Fruit fly (Drosophila melanogaster) whole organism, embryonic: ENCODE measurements around the gene Arp1.

Experiments
- B-H1 ChIP-seq: fragments of 200-800 bp; sonication (Bioruptor generic); IDR thresholded peaks from 3 replicates; pipeline ENCODE4 v1.3.6; 2022; ENCODE audit warnings: missing biosample characterization, missing genetic modification characterization
- CG10959 ChIP-seq: fragments of 200-800 bp; sonication (Bioruptor generic); IDR thresholded peaks from 2 replicates; pipeline ENCODE4 v1.3.6; 2022; ENCODE audit warnings: missing biosample characterization, missing genetic modification characterization
- CG12236 ChIP-seq: fragments of 200-800 bp; sonication (Bioruptor generic); optimal IDR thresholded peaks from 2 replicates; lab custom pipeline; 2016; ENCODE audit warnings: missing biosample characterization, missing genetic modification characterization
- CG13775 ChIP-seq: fragments of 200-800 bp; sonication (Bioruptor generic); optimal IDR thresholded peaks from 3 replicates; lab custom pipeline; 2017; ENCODE audit warnings: missing biosample characterization, mild to moderate bottlenecking, missing genetic modification characterization
- CG15601 ChIP-seq: fragments of 200-800 bp; sonication (Bioruptor generic); optimal IDR thresholded peaks from 3 replicates; lab custom pipeline; 2019; ENCODE audit warnings: missing biosample characterization, mild to moderate bottlenecking, missing genetic modification characterization, moderate library complexity
- CG17186 ChIP-seq: fragments of 200-800 bp; sonication (Bioruptor generic); optimal IDR thresholded peaks from 3 replicates; lab custom pipeline; 2017; ENCODE audit warnings: missing biosample characterization, missing genetic modification reagents, missing genetic modification characterization
- CG17328 ChIP-seq: fragments of 200-800 bp; sonication (Bioruptor generic); IDR thresholded peaks from 2 replicates; pipeline ENCODE4 v1.3.6; 2022; ENCODE audit warnings: missing biosample characterization, missing genetic modification characterization
- CG2116 ChIP-seq: fragments of 200-800 bp; sonication (Bioruptor generic); optimal IDR thresholded peaks from 3 replicates; lab custom pipeline; 2018; ENCODE audit warnings: missing biosample characterization, mild to moderate bottlenecking, missing genetic modification characterization
- CG2202 ChIP-seq: fragments of 200-800 bp; sonication (Bioruptor generic); optimal IDR thresholded peaks from 2 replicates; lab custom pipeline; 2018; ENCODE audit warnings: missing biosample characterization, mild to moderate bottlenecking, missing genetic modification characterization
- CG2712 ChIP-seq: fragments of 200-800 bp; optimal IDR thresholded peaks from 3 replicates; lab custom pipeline; 2019; ENCODE audit warnings: missing biosample characterization, mild to moderate bottlenecking, missing genetic modification characterization, moderate library complexity
- CG32532 ChIP-seq: fragments of 200-800 bp; sonication (Bioruptor generic); IDR thresholded peaks from 2 replicates; pipeline ENCODE4 v1.3.6; 2022; ENCODE audit warnings: missing biosample characterization, missing genetic modification characterization
- CG34422 ChIP-seq: fragments of 200-800 bp; sonication (Bioruptor generic); IDR thresholded peaks from 3 replicates; pipeline ENCODE4 v1.3.6; 2022; ENCODE audit warnings: missing biosample characterization, missing genetic modification characterization
- CG4404 ChIP-seq: fragments of 200-800 bp; sonication (Bioruptor generic); IDR thresholded peaks from 2 replicates; pipeline ENCODE4 v1.3.6; 2022; ENCODE audit warnings: missing biosample characterization, missing genetic modification characterization
- CG4730 ChIP-seq: fragments of 200-800 bp; sonication (Bioruptor generic); IDR thresholded peaks from 2 replicates; pipeline ENCODE4 v1.3.6; 2022; ENCODE audit warnings: missing biosample characterization, missing genetic modification characterization
- CG6683 ChIP-seq: fragments of 200-800 bp; sonication (Bioruptor generic); optimal IDR thresholded peaks from 2 replicates; lab custom pipeline; 2017; ENCODE audit warnings: missing biosample characterization, mild to moderate bottlenecking, missing genetic modification characterization, missing genetic modification reagents
- CG6765 ChIP-seq: fragments of 200-800 bp; sonication (Bioruptor generic); optimal IDR thresholded peaks from 3 replicates; lab custom pipeline; 2017; ENCODE audit warnings: missing biosample characterization, mild to moderate bottlenecking, missing genetic modification characterization
- CG6813 ChIP-seq: fragments of 200-800 bp; sonication (Bioruptor generic); optimal IDR thresholded peaks from 2 replicates; lab custom pipeline; 2017; ENCODE audit warnings: missing biosample characterization, missing genetic modification characterization, mild to moderate bottlenecking, moderate library complexity, missing genetic modification reagents
- CG7357 ChIP-seq: fragments of 200-800 bp; sonication (Bioruptor generic); IDR thresholded peaks from 3 replicates; pipeline ENCODE4 v1.3.6; 2022; ENCODE audit warnings: missing biosample characterization, missing genetic modification characterization
- CG7745 ChIP-seq: fragments of 200-800 bp; sonication (Bioruptor generic); optimal IDR thresholded peaks from 2 replicates; lab custom pipeline; 2018; ENCODE audit warnings: missing biosample characterization, mild to moderate bottlenecking, missing genetic modification characterization, moderate library complexity
- CG7928 ChIP-seq: fragments of 200-800 bp; sonication (Bioruptor generic); optimal IDR thresholded peaks from 2 replicates; lab custom pipeline; 2017; ENCODE audit warnings: missing biosample characterization, mild to moderate bottlenecking, missing genetic modification characterization
- CG8281 ChIP-seq: fragments of 200-800 bp; sonication (Bioruptor generic); optimal IDR thresholded peaks from 2 replicates; lab custom pipeline; 2018; ENCODE audit warnings: missing biosample characterization, mild to moderate bottlenecking, missing genetic modification characterization, moderate library complexity
- Dref ChIP-seq: fragments of 200-800 bp; sonication (Bioruptor generic); IDR thresholded peaks from 2 replicates; pipeline ENCODE4 v1.3.6; 2022; ENCODE audit warnings: missing biosample characterization, missing genetic modification characterization
- HLHmδ ChIP-seq: fragments of 200-800 bp; sonication (Bioruptor generic); optimal IDR thresholded peaks from 2 replicates; lab custom pipeline; 2018; ENCODE audit warnings: missing biosample characterization, mild to moderate bottlenecking, missing genetic modification characterization, moderate library complexity
- Hr3 ChIP-seq: fragments of 200-800 bp; sonication (Bioruptor generic); optimal IDR thresholded peaks from 3 replicates; lab custom pipeline; 2016; ENCODE audit warnings: missing biosample characterization, missing genetic modification characterization
- Hsf ChIP-seq: fragments of 200-800 bp; sonication (Bioruptor generic); optimal IDR thresholded peaks from 3 replicates; lab custom pipeline; 2016; ENCODE audit warnings: missing biosample characterization, missing genetic modification characterization
- Med ChIP-seq: fragments of 200-800 bp; sonication (Bioruptor generic); peaks from one replicate; lab custom pipeline; 2016; ENCODE audit warnings: missing biosample characterization, missing genetic modification characterization, mild to moderate bottlenecking, inconsistent platforms, moderate library complexity
- Nf-YB ChIP-seq: fragments of 200-800 bp; sonication (Bioruptor generic); optimal IDR thresholded peaks from 3 replicates; lab custom pipeline; 2019; ENCODE audit warnings: missing biosample characterization, mild to moderate bottlenecking, missing genetic modification characterization, moderate library complexity
- Nf-YC ChIP-seq: fragments of 200-800 bp; optimal IDR thresholded peaks from 3 replicates; lab custom pipeline; 2019; ENCODE audit warnings: missing biosample characterization, mild to moderate bottlenecking, missing genetic modification characterization, moderate library complexity
- Sin3A ChIP-seq: fragments of >200 bp; optimal IDR thresholded peaks from 2 replicates; lab custom pipeline; 2018
- Six4 ChIP-seq: fragments of 200-800 bp; sonication (Bioruptor generic); optimal IDR thresholded peaks from 2 replicates; lab custom pipeline; 2016; ENCODE audit warnings: missing biosample characterization, missing genetic modification characterization
- Vsx1 ChIP-seq: fragments of 200-800 bp; sonication (Bioruptor generic); optimal IDR thresholded peaks from 2 replicates; lab custom pipeline; 2017; ENCODE audit warnings: missing biosample characterization, mild to moderate bottlenecking, missing genetic modification characterization, missing genetic modification reagents
- ab ChIP-seq: fragments of 200-800 bp; sonication (Bioruptor generic); optimal IDR thresholded peaks from 2 replicates; lab custom pipeline; 2016; ENCODE audit warnings: missing biosample characterization, missing genetic modification characterization
- ac ChIP-seq: fragments of 200-800 bp; sonication (Bioruptor generic); optimal IDR thresholded peaks from 3 replicates; lab custom pipeline; 2017; ENCODE audit warnings: missing biosample characterization, mild to moderate bottlenecking, missing genetic modification characterization
- chinmo ChIP-seq: fragments of 200-800 bp; sonication (Bioruptor generic); IDR thresholded peaks from 4 replicates; pipeline ENCODE4 v1.3.6; 2022; ENCODE audit warnings: missing biosample characterization, missing genetic modification characterization; ENCODE audit not compliant: partially characterized antibody
- crp ChIP-seq, 2 experiments: fragments of 200-800 bp; sonication (Bioruptor generic); optimal IDR thresholded peaks; 2 replicates in 1 of 2; 3 replicates in 1 of 2; lab custom pipeline; 2017; ENCODE audit warnings: missing biosample characterization in 2 of 2, missing genetic modification characterization in 2 of 2, mild to moderate bottlenecking in 1 of 2, moderate library complexity in 1 of 2
- dimm ChIP-seq: fragments of 200-800 bp; sonication (Bioruptor generic); IDR thresholded peaks from 2 replicates; pipeline ENCODE4 v1.3.6; 2022; ENCODE audit warnings: missing biosample characterization, missing genetic modification characterization
- emc ChIP-seq: fragments of 200-800 bp; sonication (Bioruptor generic); optimal IDR thresholded peaks from 2 replicates; lab custom pipeline; 2016; ENCODE audit warnings: missing biosample characterization, missing genetic modification characterization
- grn ChIP-seq: fragments of 200-800 bp; sonication (Bioruptor generic); optimal IDR thresholded peaks from 3 replicates; lab custom pipeline; 2017; ENCODE audit warnings: missing biosample characterization, missing genetic modification characterization
- gro ChIP-seq: fragments of 200-800 bp; sonication (Bioruptor generic); optimal IDR thresholded peaks from 2 replicates; lab custom pipeline; 2016; ENCODE audit warnings: missing biosample characterization, missing genetic modification characterization
- hbn ChIP-seq: fragments of 200-800 bp; sonication (Bioruptor generic); IDR thresholded peaks from 2 replicates; pipeline ENCODE4 v1.3.6; 2022; ENCODE audit warnings: missing biosample characterization, missing genetic modification characterization; ENCODE audit not compliant: partially characterized antibody
- insv ChIP-seq, 2 experiments: fragments of 200-800 bp; sonication (Bioruptor generic); optimal IDR thresholded peaks; 3 replicates each; lab custom pipeline; 2016 to 2018; ENCODE audit warnings: missing biosample characterization in 2 of 2, missing genetic modification characterization in 2 of 2
- kni ChIP-seq: fragments of 200-800 bp; sonication (Bioruptor generic); optimal IDR thresholded peaks from 3 replicates; lab custom pipeline; 2017; ENCODE audit warnings: mild to moderate bottlenecking, missing biosample characterization, missing genetic modification reagents, missing genetic modification characterization
- pan ChIP-seq, 4 experiments: fragments of >200 bp in 3 of 4; fragments of 200-800 bp in 1 of 4; sonication (Bioruptor generic) in 1 of 4; optimal IDR thresholded peaks in 3 of 4; IDR thresholded peaks in 1 of 4; 2 replicates each; pipeline versions ENCODE4 v1.3.6 to Lab custom; 2017 to 2022; ENCODE audit warnings: missing biosample characterization in 2 of 4, missing genetic modification characterization in 2 of 4, mixed read lengths in 1 of 4
- peb ChIP-seq: fragments of 200-800 bp; sonication (Bioruptor generic); IDR thresholded peaks from 2 replicates; pipeline ENCODE4 v1.3.6; 2022; ENCODE audit warnings: missing biosample characterization, missing genetic modification characterization
- seq ChIP-seq: fragments of 200-800 bp; sonication (Bioruptor generic); IDR thresholded peaks from 2 replicates; pipeline ENCODE4 v1.3.6; 2022; ENCODE audit warnings: missing biosample characterization, missing genetic modification characterization
- sim ChIP-seq: fragments of 200-800 bp; sonication (Bioruptor generic); IDR thresholded peaks from 2 replicates; pipeline ENCODE4 v1.3.6; 2022; ENCODE audit warnings: missing biosample characterization, missing genetic modification characterization
- sna ChIP-seq: fragments of 200-800 bp; sonication (Bioruptor generic); IDR thresholded peaks from 2 replicates; pipeline ENCODE4 v1.3.6; 2022; ENCODE audit warnings: missing biosample characterization, missing genetic modification characterization; ENCODE audit not compliant: partially characterized antibody
- so ChIP-seq: fragments of 200-800 bp; sonication (Bioruptor generic); IDR thresholded peaks from 3 replicates; pipeline ENCODE4 v1.3.6; 2022; ENCODE audit warnings: missing biosample characterization, missing genetic modification characterization
- tup ChIP-seq: fragments of 200-800 bp; sonication (Bioruptor generic); optimal IDR thresholded peaks from 2 replicates; lab custom pipeline; 2016; ENCODE audit warnings: missing biosample characterization, mild to moderate bottlenecking, missing genetic modification characterization, moderate library complexity
- zen ChIP-seq: fragments of 200-800 bp; sonication (Bioruptor generic); optimal IDR thresholded peaks from 3 replicates; lab custom pipeline; 2018; ENCODE audit warnings: missing biosample characterization, mild to moderate bottlenecking, missing genetic modification characterization, moderate library complexity
- zfh2 ChIP-seq: fragments of 200-800 bp; sonication (Bioruptor generic); optimal IDR thresholded peaks from 2 replicates; lab custom pipeline; 2016; ENCODE audit warnings: missing biosample characterization, missing genetic modification characterization

The Arp1 gene

dm6 chr3R:12647954-12648353, 43.6 kb upstream of the Arp1 start, which contains the start of gene Dtg (continued):
- no peak for TF ChIP-seq CG4730 (GFP tag; lab: Robert Waterston, UW)
- TF ChIP-seq ac (GFP tag; lab: Kevin White, UChicago) = peak; percentile 97
- no peak for TF ChIP-seq gro
- TF ChIP-seq CG2712 (tag; lab: Kevin White, UChicago) = peak; percentile 7
- TF ChIP-seq HLHmδ (GFP tag; lab: Kevin White, UChicago) = peak; percentile 82
- no peak for TF ChIP-seq CG6765
- no peak for TF ChIP-seq grn (GFP tag; lab: Kevin White, UChicago)
- TF ChIP-seq seq (GFP tag; lab: Robert Waterston, UW) = no peak
- TF ChIP-seq CG10959 (GFP tag; lab: Robert Waterston, UW) = no peak
- TF ChIP-seq CG32532 (GFP tag; lab: Robert Waterston, UW) = no peak
- TF ChIP-seq Vsx1 (GFP tag; lab: Kevin White, UChicago) = no peak
- TF ChIP-seq so (GFP tag; lab: Robert Waterston, UW) = no peak
- no peak for TF ChIP-seq zfh2 (GFP tag; lab: Kevin White, UChicago)
- peak in 1 of 2 experiments; percentile 0 for TF ChIP-seq insv (GFP tag; optimal IDR thresholded peaks at IDR 0.05; lab: Kevin White, UChicago)
- TF ChIP-seq Nf-YB (GFP tag; lab: Kevin White, UChicago) = no peak
- no peak for TF ChIP-seq Sin3A
- TF ChIP-seq crp (GFP tag; optimal IDR thresholded peaks at IDR 0.05; lab: Kevin White, UChicago) = peak in 1 of 2 experiments; percentile 14
- no peak for TF ChIP-seq CG34422 (GFP tag; lab: Robert Waterston, UW)
- no peak for TF ChIP-seq chinmo (GFP tag; lab: Robert Waterston, UW)
- no peak for TF ChIP-seq ab (GFP tag; lab: Kevin White, UChicago)
- TF ChIP-seq Nf-YC (tag; lab: Kevin White, UChicago) = no peak
- TF ChIP-seq CG15601 (tag; lab: Kevin White, UChicago) = peak; percentile 2
- TF ChIP-seq sna (GFP tag; lab: Robert Waterston, UW) = no peak
- peak; percentile 77 for TF ChIP-seq Med
- no peak for TF ChIP-seq CG12236
- TF ChIP-seq sim (GFP tag; lab: Robert Waterston, UW) = no peak
- no peak for TF ChIP-seq Hr3
- no peak for TF ChIP-seq hbn (GFP tag; lab: Robert Waterston, UW)
- TF ChIP-seq Dref (GFP tag; lab: Robert Waterston, UW) = no peak
- no peak for TF ChIP-seq peb (GFP tag; lab: Robert Waterston, UW)
- TF ChIP-seq dimm = no peak
- no peak for TF ChIP-seq Six4 (GFP tag; lab: Kevin White, UChicago)
- no peak for TF ChIP-seq tup (GFP tag; lab: Kevin White, UChicago)
- TF ChIP-seq CG4404 (GFP tag; lab: Robert Waterston, UW) = no peak
- TF ChIP-seq Hsf (GFP tag; lab: Kevin White, UChicago) = no peak
- TF ChIP-seq CG6683 = no peak
- TF ChIP-seq emc (GFP tag; lab: Kevin White, UChicago) = no peak
- TF ChIP-seq pan (optimal IDR thresholded peaks at IDR 0.05; lab: Kevin White, UChicago) = no peak
- TF ChIP-seq pan (GFP tag; optimal IDR thresholded peaks at IDR 0.05 in 1 of 2, IDR thresholded peaks at IDR 0.05 in 1 of 2) = no peak
- TF ChIP-seq CG2116 (GFP tag; lab: Kevin White, UChicago) = no peak
- TF ChIP-seq CG8281 (tag; lab: Kevin White, UChicago) = peak; percentile 37
- no peak for TF ChIP-seq CG2202 (tag; lab: Kevin White, UChicago)
- TF ChIP-seq CG13775 (GFP tag; lab: Kevin White, UChicago) = no peak
- no peak for TF ChIP-seq CG17186 (GFP tag; lab: Kevin White, UChicago)
- no peak for TF ChIP-seq CG7928 (GFP tag; lab: Kevin White, UChicago)
- peak; percentile 46 for TF ChIP-seq zen (tag; lab: Kevin White, UChicago)
- TF ChIP-seq CG17328 (GFP tag; lab: Robert Waterston, UW) = no peak
- no peak for TF ChIP-seq CG7745 (tag; lab: Kevin White, UChicago)
- TF ChIP-seq B-H1 (GFP tag; lab: Robert Waterston, UW) = no peak
- no peak for TF ChIP-seq CG6813 (GFP tag; lab: Kevin White, UChicago)
- TF ChIP-seq kni (GFP tag; lab: Kevin White, UChicago) = peak; percentile 80
- no peak for TF ChIP-seq CG7357 (GFP tag; lab: Robert Waterston, UW)
